Worm (Caenorhabditis elegans) whole organism, early embryonic: ENCODE measurements around the gene Y61A9LA.10.

Experiments
- B0310.2 ChIP-seq: sonication (generic microtip); optimal IDR thresholded peaks from 2 replicates; lab custom pipeline; 2016; ENCODE audit warnings: mild to moderate bottlenecking, missing genetic modification characterization, missing compliant biosample characterization
- F13C5.2 ChIP-seq: sonication (generic microtip); optimal IDR thresholded peaks from 2 replicates; lab custom pipeline; 2017; ENCODE audit warnings: mild to moderate bottlenecking, missing genetic modification characterization, inconsistent platforms, missing compliant biosample characterization
- ama-1 ChIP-seq: fragments of 150-350 bp; optimal IDR thresholded peaks from 2 replicates; lab custom pipeline; 2014
- ceh-13 ChIP-seq: fragments of 200-800 bp; sonication (Bioruptor generic); optimal IDR thresholded peaks from 2 replicates; lab custom pipeline; 2018; ENCODE audit warnings: mild to moderate bottlenecking, missing genetic modification characterization, missing compliant biosample characterization
- ceh-36 ChIP-seq: sonication (generic microtip); optimal IDR thresholded peaks from 2 replicates; lab custom pipeline; 2016; ENCODE audit warnings: missing genetic modification characterization, inconsistent platforms, missing compliant biosample characterization
- flt-1 ChIP-seq: fragments of 200-800 bp; sonication (Bioruptor generic); IDR thresholded peaks from 2 replicates; pipeline ENCODE4 v1.3.6; 2022; ENCODE audit warnings: missing genetic modification characterization, missing compliant biosample characterization
- hmbx-1 ChIP-seq: sonication (generic microtip); optimal IDR thresholded peaks from 2 replicates; lab custom pipeline; 2016; ENCODE audit warnings: mild to moderate bottlenecking, missing genetic modification characterization, missing compliant biosample characterization
- hmg-4 ChIP-seq: fragments of 200-800 bp; sonication (Bioruptor generic); optimal IDR thresholded peaks from 2 replicates; lab custom pipeline; 2018; ENCODE audit warnings: mild to moderate bottlenecking, missing genetic modification characterization, missing compliant biosample characterization
- scrt-1 ChIP-seq: fragments of 200-800 bp; sonication (Bioruptor generic); IDR thresholded peaks from 2 replicates; pipeline ENCODE4 v1.3.6; 2022; ENCODE audit warnings: missing genetic modification characterization, missing compliant biosample characterization
- tbx-11 ChIP-seq: fragments of 200-800 bp; sonication (Bioruptor generic); IDR thresholded peaks from 2 replicates; pipeline ENCODE4 v1.3.6; 2022; ENCODE audit warnings: missing genetic modification characterization, missing compliant biosample characterization
- tbx-37 ChIP-seq: fragments of 200-800 bp; sonication (Bioruptor generic); conservative IDR thresholded peaks from 2 replicates; pipeline ENCODE4 v1.3.6; 2022; ENCODE audit warnings: missing genetic modification reagents, missing genetic modification characterization, missing compliant biosample characterization

- TF ChIP-seq hmg-4 (GFP tag; lab: Kevin White, UChicago) (no peak), tbx-11 (no peak), ama-1 (lab: Kevin White, UChicago) (no peak), scrt-1 (GFP tag; lab: Robert Waterston, UW) (no peak), hmbx-1 (tag; lab: Kevin White, UChicago) (no peak), tbx-37 (GFP tag; lab: Robert Waterston, UW) (no peak), ceh-13 (GFP tag; lab: Kevin White, UChicago) (no peak), ceh-36 (tag; lab: Kevin White, UChicago) (no peak), F13C5.2 (tag; lab: Kevin White, UChicago) (no peak), flt-1 (GFP tag; lab: Robert Waterston, UW) (no peak), B0310.2 (tag; lab: Kevin White, UChicago) (no peak)
Measured at ce11 chrV:4599225-4599624, 16.4 kb downstream of the Y61A9LA.10 start.
